Worm (Caenorhabditis elegans) whole organism, mixed stage, embryonic: ENCODE results near the gene F43C11.4.

Experiments used
- M03D4.4 ChIP-seq: sonication (generic microtip); optimal IDR thresholded peaks from 2 replicates; lab custom pipeline; 2017; ENCODE audit warnings: mild to moderate bottlenecking, missing genetic modification characterization, missing compliant biosample characterization
- bed-3 ChIP-seq: fragments of 200-800 bp; sonication (Bioruptor generic); optimal IDR thresholded peaks from 3 replicates; lab custom pipeline; 2018; ENCODE audit warnings: mild to moderate bottlenecking, missing genetic modification characterization, moderate library complexity, missing compliant biosample characterization
- blmp-1 ChIP-seq: fragments of 150-350 bp; optimal IDR thresholded peaks from 2 replicates; lab custom pipeline; 2014; ENCODE audit warnings: missing biosample characterization, missing genetic modification characterization
- ceh-43 ChIP-seq: fragments of 200-800 bp; sonication (Bioruptor generic); optimal IDR thresholded peaks from 2 replicates; lab custom pipeline; 2018; ENCODE audit warnings: mild to moderate bottlenecking, missing genetic modification characterization, moderate library complexity, missing compliant biosample characterization
- ceh-83 ChIP-seq: fragments of 200-800 bp; sonication (Bioruptor generic); optimal IDR thresholded peaks from 2 replicates; lab custom pipeline; 2018; ENCODE audit warnings: mild to moderate bottlenecking, missing genetic modification characterization, missing compliant biosample characterization
- ces-1 ChIP-seq: fragments of 150-350 bp; optimal IDR thresholded peaks from 2 replicates; lab custom pipeline; 2014; ENCODE audit warnings: missing biosample characterization, missing genetic modification reagents, missing genetic modification characterization
- drap-1 ChIP-seq: fragments of 200-800 bp; sonication (Bioruptor generic); optimal IDR thresholded peaks from 3 replicates; lab custom pipeline; 2018; ENCODE audit warnings: mild to moderate bottlenecking, missing genetic modification characterization, missing compliant biosample characterization
- elt-3 ChIP-seq: fragments of 150-350 bp; optimal IDR thresholded peaks from 2 replicates; lab custom pipeline; 2014; ENCODE audit warnings: missing biosample characterization, missing genetic modification characterization
- flh-1 ChIP-seq: fragments of 200-800 bp; sonication (Bioruptor generic); optimal IDR thresholded peaks from 2 replicates; lab custom pipeline; 2018; ENCODE audit warnings: mild to moderate bottlenecking, missing genetic modification characterization, moderate library complexity, missing compliant biosample characterization
- ham-2 ChIP-seq: fragments of 200-800 bp; sonication (Bioruptor generic); optimal IDR thresholded peaks from 2 replicates; lab custom pipeline; 2018; ENCODE audit warnings: mild to moderate bottlenecking, missing genetic modification characterization, missing compliant biosample characterization
- hlh-1 ChIP-seq: fragments of 150-350 bp; optimal IDR thresholded peaks from 2 replicates; lab custom pipeline; 2014; ENCODE audit warnings: missing biosample characterization, missing genetic modification reagents, missing genetic modification characterization
- lin-13 ChIP-seq: fragments of 150-350 bp; optimal IDR thresholded peaks from 2 replicates; lab custom pipeline; 2014; ENCODE audit warnings: missing biosample characterization, missing genetic modification characterization
- lin-32 ChIP-seq: fragments of 200-800 bp; sonication (Bioruptor generic); optimal IDR thresholded peaks from 2 replicates; lab custom pipeline; 2018; ENCODE audit warnings: mild to moderate bottlenecking, missing genetic modification characterization, missing compliant biosample characterization
- mep-1 ChIP-seq: fragments of 150-350 bp; optimal IDR thresholded peaks from 2 replicates; lab custom pipeline; 2017; ENCODE audit warnings: missing biosample characterization, missing genetic modification reagents, missing genetic modification characterization, inconsistent platforms
- mls-2 ChIP-seq: sonication (generic microtip); optimal IDR thresholded peaks from 2 replicates; lab custom pipeline; 2016; ENCODE audit warnings: mild to moderate bottlenecking, missing genetic modification characterization, moderate library complexity, missing compliant biosample characterization
- nhr-12 ChIP-seq: fragments of 150-350 bp; optimal IDR thresholded peaks from 2 replicates; lab custom pipeline; 2014; ENCODE audit warnings: missing biosample characterization, missing genetic modification characterization
- nhr-2 ChIP-seq: fragments of 150-350 bp; optimal IDR thresholded peaks from 2 replicates; lab custom pipeline; 2014; ENCODE audit warnings: missing biosample characterization, missing genetic modification characterization
- nhr-237 ChIP-seq: fragments of 150-350 bp; optimal IDR thresholded peaks from 2 replicates; lab custom pipeline; 2014; ENCODE audit warnings: missing biosample characterization, missing genetic modification characterization
- nhr-28 ChIP-seq: fragments of 150-350 bp; optimal IDR thresholded peaks from 2 replicates; lab custom pipeline; 2014; ENCODE audit warnings: missing biosample characterization, missing genetic modification characterization
- pha-4 ChIP-seq: fragments of 150-350 bp; optimal IDR thresholded peaks from 2 replicates; lab custom pipeline; 2018; ENCODE audit warnings: missing biosample characterization, missing genetic modification reagents, missing genetic modification characterization
- sem-2 ChIP-seq: fragments of 200-800 bp; sonication (Bioruptor generic); optimal IDR thresholded peaks from 2 replicates; lab custom pipeline; 2018; ENCODE audit warnings: mild to moderate bottlenecking, missing genetic modification characterization, missing compliant biosample characterization
- sptf-1 ChIP-seq: sonication (generic microtip); optimal IDR thresholded peaks from 2 replicates; lab custom pipeline; 2017; ENCODE audit warnings: mild to moderate bottlenecking, missing genetic modification characterization, moderate library complexity, missing compliant biosample characterization
- tbx-8 ChIP-seq: fragments of 200-800 bp; sonication (Bioruptor generic); optimal IDR thresholded peaks from 2 replicates; lab custom pipeline; 2018; ENCODE audit warnings: mild to moderate bottlenecking, missing genetic modification characterization, moderate library complexity, missing compliant biosample characterization
- unc-120 ChIP-seq: sonication (generic microtip); optimal IDR thresholded peaks from 2 replicates; lab custom pipeline; 2017; ENCODE audit warnings: missing genetic modification characterization, missing compliant biosample characterization; ENCODE audit not compliant: poor library complexity, severe bottlenecking
- unc-62 ChIP-seq: fragments of 150-350 bp; optimal IDR thresholded peaks from 2 replicates; lab custom pipeline; 2014; ENCODE audit warnings: missing biosample characterization, missing genetic modification reagents, missing genetic modification characterization
- ztf-11 ChIP-seq: fragments of 150-350 bp; optimal IDR thresholded peaks from 2 replicates; lab custom pipeline; 2014; ENCODE audit warnings: missing biosample characterization, missing genetic modification characterization

The F43C11.4 gene

DNA sequence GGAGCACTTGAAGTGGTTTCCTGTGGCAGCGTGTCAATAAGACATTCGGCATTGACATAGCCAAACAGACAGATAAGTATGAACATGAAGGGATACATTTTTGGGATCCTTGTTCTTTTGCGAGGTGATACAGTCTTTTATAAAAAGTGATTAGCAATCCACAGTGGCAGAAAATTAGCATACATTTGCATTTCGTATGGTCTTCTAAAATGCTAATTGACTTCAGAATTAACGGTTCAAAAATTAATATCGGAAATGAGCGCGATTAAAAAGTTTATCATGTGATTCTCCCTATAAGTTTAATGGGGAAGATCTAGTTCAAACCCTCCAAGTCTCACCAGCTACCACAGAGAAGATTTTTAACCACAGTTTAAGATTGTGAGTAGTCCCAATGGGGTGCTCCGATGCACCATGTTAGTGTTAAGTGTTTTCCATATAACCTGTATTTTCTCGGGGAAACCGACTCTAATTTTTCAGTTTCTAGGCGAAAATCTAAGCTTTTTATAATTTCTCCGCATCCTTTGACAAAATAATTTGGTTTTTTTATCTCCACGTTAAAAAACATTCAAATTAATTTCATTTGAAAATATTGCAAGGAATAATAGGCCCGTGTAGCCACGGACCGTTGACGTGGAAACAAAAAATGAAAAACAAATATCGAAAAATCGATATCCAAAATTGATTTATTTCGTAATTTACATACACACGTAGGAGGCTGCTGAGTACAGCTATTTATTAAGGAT lies 20.0 kb downstream of the F43C11.4 start, which contains the start of the genes F43C11.12 and F16G10.5:
F43C11.12 (minus strand) TSS at position 101 of the 743 bp plus-strand sequence.
F16G10.5 (plus strand) TSS at position 693 of the 743 bp plus-strand sequence.
- no peak for TF ChIP-seq drap-1 (GFP tag; lab: Kevin White, UChicago)
- TF ChIP-seq ces-1 (GFP tag; lab: Kevin White, UChicago): no peak
- TF ChIP-seq M03D4.4: no peak
- TF ChIP-seq lin-13 (tag; lab: Kevin White, UChicago): no peak
- no peak for TF ChIP-seq ceh-43 (GFP tag; lab: Kevin White, UChicago)
- TF ChIP-seq ztf-11 (tag; lab: Kevin White, UChicago): no peak

DNA sequence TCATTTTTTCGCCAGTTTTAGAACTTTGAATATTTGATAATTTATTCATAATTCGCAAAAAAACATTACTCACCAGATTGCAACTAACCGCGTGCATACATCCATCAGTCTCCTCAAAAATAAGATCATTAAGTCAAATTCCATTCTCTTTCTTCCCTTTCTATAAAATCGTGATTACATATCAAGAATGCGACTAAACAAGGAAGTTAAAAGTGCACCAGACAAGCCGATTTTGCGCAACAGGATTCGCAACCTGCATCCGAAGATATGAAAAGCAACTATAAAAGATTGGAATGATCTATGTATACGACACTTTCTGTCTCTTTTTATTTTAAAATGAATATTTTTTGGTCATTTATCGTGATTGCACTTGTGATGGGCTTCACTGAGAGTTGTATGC lies 22.2 kb downstream of the F43C11.4 start, which contains the start of gene hpo-25:
hpo-25 (plus strand) TSS at position 301 of the 400 bp plus-strand sequence.
- no peak for TF ChIP-seq ham-2 (GFP tag; lab: Kevin White, UChicago)
- no peak for TF ChIP-seq nhr-2
- TF ChIP-seq elt-3: no peak

DNA sequence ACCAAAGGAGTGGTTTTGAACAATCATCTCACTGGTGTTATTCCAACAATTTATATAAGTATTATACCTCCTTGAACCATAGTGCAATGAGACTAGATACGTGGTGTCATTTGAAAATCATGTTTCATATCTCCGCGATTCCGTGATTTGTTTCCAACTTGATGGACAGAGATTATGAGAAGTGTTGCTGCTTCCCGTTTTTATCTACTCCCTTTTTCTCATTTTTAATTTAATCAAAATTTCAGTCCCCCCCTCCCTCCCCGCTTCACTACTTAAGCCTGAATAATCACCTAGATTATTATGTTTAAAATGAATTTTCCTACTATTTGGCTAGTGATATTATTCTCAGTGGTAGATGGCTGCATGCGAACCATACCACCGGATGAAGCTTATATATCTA lies 25.3 kb downstream of the F43C11.4 start, which contains the start of gene F16G10.3:
F16G10.3 (plus strand) TSS at position 301 of the 400 bp plus-strand sequence.
- no peak for TF ChIP-seq nhr-2
- no peak for TF ChIP-seq unc-62 (GFP tag; lab: Kevin White, UChicago)
- TF ChIP-seq pha-4: no peak
- no peak for TF ChIP-seq mep-1 (tag; lab: Kevin White, UChicago)
- no peak for TF ChIP-seq tbx-8 (GFP tag; lab: Kevin White, UChicago)
- TF ChIP-seq lin-32 (GFP tag; lab: Kevin White, UChicago): no peak
- TF ChIP-seq lin-13 (tag; lab: Kevin White, UChicago): no peak
- TF ChIP-seq elt-3: no peak
- TF ChIP-seq flh-1 (GFP tag; lab: Kevin White, UChicago): no peak

- no peak for TF ChIP-seq sptf-1 (tag; lab: Kevin White, UChicago)
- TF ChIP-seq nhr-28 (tag; lab: Kevin White, UChicago): no peak
- no peak for TF ChIP-seq mls-2
- no peak for TF ChIP-seq M03D4.4
- TF ChIP-seq blmp-1 (tag; lab: Kevin White, UChicago): no peak
Observed at ce11 chrII:2374973-2375372, 28.2 kb downstream of the F43C11.4 start, which contains the start of gene F16G10.2. Gene F16G10.2 (plus strand): TSS chrII:2375273.

- no peak for TF ChIP-seq nhr-28 (tag; lab: Kevin White, UChicago)
- TF ChIP-seq mls-2: no peak
- no peak for TF ChIP-seq elt-3
- TF ChIP-seq ham-2 (GFP tag; lab: Kevin White, UChicago): no peak
- TF ChIP-seq nhr-237 (tag; lab: Kevin White, UChicago): no peak
- TF ChIP-seq unc-62 (GFP tag; lab: Kevin White, UChicago): no peak
- no peak for TF ChIP-seq sem-2
- no peak for TF ChIP-seq bed-3 (GFP tag; lab: Kevin White, UChicago)
- no peak for TF ChIP-seq M03D4.4
- no peak for TF ChIP-seq ceh-83 (GFP tag; lab: Kevin White, UChicago)
- no peak for TF ChIP-seq sptf-1 (tag; lab: Kevin White, UChicago)
Observed at ce11 chrII:2377751-2378150, 31.0 kb downstream of the F43C11.4 start, which contains the start of gene F16G10.6. Gene F16G10.6 (minus strand): TSS chrII:2377851.

ce11 chrII:2378465-2379009 lies 31.8 kb downstream of the F43C11.4 start:
- TF ChIP-seq nhr-12 (tag; lab: Kevin White, UChicago) (no peak), sptf-1 (tag; lab: Kevin White, UChicago) (no peak), unc-120 (no peak), hlh-1 (tag; lab: Kevin White, UChicago) (no peak), ceh-83 (GFP tag; lab: Kevin White, UChicago) (no peak), ces-1 (GFP tag; lab: Kevin White, UChicago) (no peak)
